Worm (Caenorhabditis elegans): Measurements from ENCODE around the gene T07C4.12.

DNA sequence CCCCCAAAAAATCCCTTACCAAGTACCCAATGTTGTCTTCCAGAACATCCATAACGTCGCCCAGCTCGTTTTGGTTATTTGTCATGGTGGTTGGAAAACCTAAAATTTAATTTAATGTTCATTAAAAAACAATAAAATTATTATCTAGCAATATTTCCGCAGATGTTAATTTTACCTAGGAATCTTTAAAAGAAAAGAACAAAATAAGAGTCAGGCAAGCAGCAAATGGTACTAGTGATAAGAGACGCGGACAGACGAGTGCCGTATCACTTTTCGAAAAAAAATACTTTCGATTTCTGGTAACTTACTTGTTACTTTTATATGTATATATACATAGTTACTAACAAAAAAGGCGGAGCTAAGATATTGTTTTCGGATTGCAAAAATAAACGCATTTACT lies 21.4 kb downstream of the T07C4.12 start, which contains the start of gene T07A5.7:
- TF ChIP-seq blmp-1 (tag; optimal IDR thresholded peaks at IDR 0.05) (no peak), pqm-1 (tag; optimal IDR thresholded peaks at IDR 0.05) (no peak)
